Fruit fly (Drosophila melanogaster) whole organism, adult: ENCODE results near the gene CG43245.

Source experiments
- CG11617 ChIP-seq: fragments of 200-800 bp; sonication (Bioruptor generic); optimal IDR thresholded peaks from 2 replicates; lab custom pipeline; 2017; ENCODE audit warnings: mild to moderate bottlenecking, missing biosample characterization, missing genetic modification reagents, missing genetic modification characterization
- CG12768 ChIP-seq: fragments of 200-800 bp; sonication (Bioruptor generic); optimal IDR thresholded peaks from 2 replicates; lab custom pipeline; 2017; ENCODE audit warnings: missing biosample characterization, missing genetic modification characterization, mild to moderate bottlenecking, moderate library complexity, missing genetic modification reagents
- CG14711 ChIP-seq: fragments of 200-800 bp; sonication (Bioruptor generic); optimal IDR thresholded peaks from 2 replicates; lab custom pipeline; 2018; ENCODE audit warnings: missing biosample characterization, mild to moderate bottlenecking, missing genetic modification characterization, moderate library complexity
- CG1620 ChIP-seq: fragments of 200-800 bp; sonication (Bioruptor generic); optimal IDR thresholded peaks from 2 replicates; lab custom pipeline; 2016; ENCODE audit warnings: missing biosample characterization, missing genetic modification characterization
- CG33017 ChIP-seq: fragments of 200-800 bp; sonication (Bioruptor generic); optimal IDR thresholded peaks from 2 replicates; lab custom pipeline; 2018; ENCODE audit warnings: missing biosample characterization, mild to moderate bottlenecking, missing genetic modification characterization, moderate library complexity
- CG5204 ChIP-seq: fragments of 200-800 bp; sonication (Bioruptor generic); optimal IDR thresholded peaks from 2 replicates; lab custom pipeline; 2016; ENCODE audit warnings: missing biosample characterization, missing genetic modification characterization
- CG7045 ChIP-seq: fragments of 200-800 bp; sonication (Bioruptor generic); optimal IDR thresholded peaks from 2 replicates; lab custom pipeline; 2017; ENCODE audit warnings: missing biosample characterization, mild to moderate bottlenecking, missing genetic modification characterization
- CG7101 ChIP-seq: fragments of 200-800 bp; sonication (Bioruptor generic); optimal IDR thresholded peaks from 2 replicates; lab custom pipeline; 2018; ENCODE audit warnings: missing biosample characterization, mild to moderate bottlenecking, missing genetic modification characterization, moderate library complexity
- Clk ChIP-seq: fragments of 200-800 bp; sonication (Bioruptor generic); optimal IDR thresholded peaks from 2 replicates; lab custom pipeline; 2017; ENCODE audit warnings: missing biosample characterization, missing genetic modification characterization
- Crg-1 ChIP-seq: fragments of 200-800 bp; sonication (Bioruptor generic); optimal IDR thresholded peaks from 2 replicates; lab custom pipeline; 2016; ENCODE audit warnings: missing biosample characterization, missing genetic modification characterization
- Hr96 ChIP-seq: fragments of 200-800 bp; sonication (Bioruptor generic); optimal IDR thresholded peaks from 2 replicates; lab custom pipeline; 2016; ENCODE audit warnings: missing biosample characterization, missing genetic modification characterization
- Mnt ChIP-seq: fragments of 200-800 bp; sonication (Bioruptor generic); optimal IDR thresholded peaks from 2 replicates; lab custom pipeline; 2016; ENCODE audit warnings: missing biosample characterization, mild to moderate bottlenecking, missing genetic modification characterization
- bab1 ChIP-seq: fragments of 200-800 bp; sonication (Bioruptor generic); optimal IDR thresholded peaks from 3 replicates; lab custom pipeline; 2019; ENCODE audit warnings: missing biosample characterization, mild to moderate bottlenecking, missing genetic modification characterization, moderate library complexity
- cic ChIP-seq: fragments of 200-800 bp; sonication (Bioruptor generic); optimal IDR thresholded peaks from 2 replicates; lab custom pipeline; 2017; ENCODE audit warnings: missing biosample characterization, mild to moderate bottlenecking, missing genetic modification characterization, moderate library complexity
- cnc ChIP-seq, 2 experiments: fragments of >200 bp; optimal IDR thresholded peaks; 2 replicates each; lab custom pipeline; 2017
- kay ChIP-seq: fragments of 200-800 bp; sonication (Bioruptor generic); peaks from one replicate; lab custom pipeline; 2016; ENCODE audit warnings: missing biosample characterization, missing genetic modification characterization, borderline replicate concordance
- ovo ChIP-seq: fragments of 200-800 bp; sonication (Bioruptor generic); optimal IDR thresholded peaks from 2 replicates; lab custom pipeline; 2016; ENCODE audit warnings: missing biosample characterization, missing genetic modification characterization
- pad ChIP-seq: fragments of 200-800 bp; sonication (Bioruptor generic); optimal IDR thresholded peaks from 3 replicates; lab custom pipeline; 2017; ENCODE audit warnings: missing biosample characterization, missing genetic modification characterization, mild to moderate bottlenecking, moderate library complexity, missing genetic modification reagents
- tj ChIP-seq: fragments of 200-800 bp; sonication (Bioruptor generic); optimal IDR thresholded peaks from 3 replicates; lab custom pipeline; 2017; ENCODE audit warnings: missing biosample characterization, mild to moderate bottlenecking, missing genetic modification characterization, moderate library complexity
- toe ChIP-seq: fragments of 200-800 bp; sonication (Bioruptor generic); optimal IDR thresholded peaks from 2 replicates; lab custom pipeline; 2016; ENCODE audit warnings: missing biosample characterization, missing genetic modification characterization

Gene CG43245

DNA sequence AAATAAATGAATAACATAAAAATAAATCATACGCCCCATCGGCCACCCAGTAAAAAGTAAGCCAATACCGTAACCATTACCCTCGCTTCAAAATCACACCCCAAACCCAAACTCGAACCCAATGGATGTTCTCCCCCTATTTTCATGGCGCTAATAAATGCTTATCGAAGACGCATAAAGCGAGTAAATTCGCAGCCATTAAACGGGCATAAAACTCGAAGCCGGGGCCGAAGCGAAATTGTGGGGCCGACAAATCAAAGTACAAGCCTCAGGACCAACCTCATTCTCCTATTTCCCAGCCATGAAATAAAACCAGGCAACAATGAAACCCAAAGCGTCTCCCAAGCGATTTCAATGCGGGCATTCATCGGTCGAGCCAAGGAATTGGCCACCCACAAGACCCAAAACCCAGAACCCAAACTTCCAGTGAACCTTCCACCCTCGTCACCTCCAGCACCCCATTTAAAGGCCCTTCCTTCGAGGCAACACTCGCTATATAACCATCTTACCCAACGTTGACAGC is 43.3 kb downstream of the CG43245 start:
- no peak for TF ChIP-seq CG12768 (GFP tag; lab: Kevin White, UChicago)
- TF ChIP-seq tj (GFP tag; lab: Kevin White, UChicago) = no peak
- TF ChIP-seq cic (GFP tag; lab: Kevin White, UChicago) = no peak
- TF ChIP-seq toe = no peak
- no peak for TF ChIP-seq kay (GFP tag; lab: Kevin White, UChicago)
- TF ChIP-seq CG1620 (GFP tag; lab: Kevin White, UChicago) = no peak
- no peak for TF ChIP-seq Hr96 (GFP tag; lab: Kevin White, UChicago)
- no peak for TF ChIP-seq CG33017 (tag; lab: Kevin White, UChicago)
- TF ChIP-seq CG14711 = no peak
- no peak for TF ChIP-seq CG5204 (GFP tag; lab: Kevin White, UChicago)
- TF ChIP-seq bab1 (GFP tag; lab: Kevin White, UChicago) = no peak
- no peak for TF ChIP-seq CG7045 (GFP tag; lab: Kevin White, UChicago)
- TF ChIP-seq Crg-1 (GFP tag; lab: Kevin White, UChicago) = no peak
- no peak for TF ChIP-seq cnc (optimal IDR thresholded peaks at IDR 0.05; lab: Kevin White, UChicago)
- TF ChIP-seq ovo (GFP tag; lab: Kevin White, UChicago) = no peak
- no peak for TF ChIP-seq CG7101 (tag; lab: Kevin White, UChicago)
- TF ChIP-seq Mnt (GFP tag; lab: Kevin White, UChicago) = no peak
- no peak for TF ChIP-seq Clk (GFP tag; lab: Kevin White, UChicago)

DNA sequence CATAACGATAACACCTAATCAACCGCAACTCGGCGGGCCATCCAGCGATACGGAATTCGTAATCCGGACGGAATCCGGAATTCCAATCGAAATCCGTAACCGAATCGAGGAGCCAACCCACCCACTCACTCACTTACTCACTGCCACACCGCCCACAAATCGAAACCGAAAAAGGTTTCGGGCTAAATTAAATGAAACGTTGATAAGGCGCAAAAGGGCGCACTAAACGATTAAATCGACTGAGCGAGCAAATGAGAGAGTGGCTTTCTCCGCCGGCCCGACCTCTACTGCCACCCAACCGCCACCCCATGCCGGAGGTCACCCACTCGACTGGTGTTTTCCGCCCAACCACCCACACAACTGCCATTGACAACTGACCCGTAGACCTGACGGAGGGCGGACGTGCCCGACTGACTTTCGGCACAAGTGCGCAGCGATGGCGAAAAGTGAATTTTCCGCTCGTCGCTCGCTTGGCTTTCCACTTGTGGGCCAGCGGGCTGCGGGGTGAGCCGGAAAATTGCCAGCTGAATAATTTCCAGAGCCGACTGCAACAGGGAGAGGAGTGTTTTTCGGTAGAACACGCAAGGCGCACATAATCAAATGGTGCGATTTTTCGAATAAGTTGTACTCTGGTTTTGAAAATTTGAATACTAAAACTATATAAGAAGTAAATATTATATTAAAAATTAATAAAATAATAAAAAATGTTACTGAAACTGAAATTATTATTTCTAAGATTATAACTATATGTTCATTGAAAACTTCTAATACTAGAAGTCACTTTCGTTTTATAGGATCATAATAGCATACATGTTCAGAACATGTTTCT is 45.2 kb downstream of the CG43245 start:
- TF ChIP-seq CG11617 (GFP tag; lab: Kevin White, UChicago) (no peak), bab1 (GFP tag; lab: Kevin White, UChicago) (no peak)

DNA sequence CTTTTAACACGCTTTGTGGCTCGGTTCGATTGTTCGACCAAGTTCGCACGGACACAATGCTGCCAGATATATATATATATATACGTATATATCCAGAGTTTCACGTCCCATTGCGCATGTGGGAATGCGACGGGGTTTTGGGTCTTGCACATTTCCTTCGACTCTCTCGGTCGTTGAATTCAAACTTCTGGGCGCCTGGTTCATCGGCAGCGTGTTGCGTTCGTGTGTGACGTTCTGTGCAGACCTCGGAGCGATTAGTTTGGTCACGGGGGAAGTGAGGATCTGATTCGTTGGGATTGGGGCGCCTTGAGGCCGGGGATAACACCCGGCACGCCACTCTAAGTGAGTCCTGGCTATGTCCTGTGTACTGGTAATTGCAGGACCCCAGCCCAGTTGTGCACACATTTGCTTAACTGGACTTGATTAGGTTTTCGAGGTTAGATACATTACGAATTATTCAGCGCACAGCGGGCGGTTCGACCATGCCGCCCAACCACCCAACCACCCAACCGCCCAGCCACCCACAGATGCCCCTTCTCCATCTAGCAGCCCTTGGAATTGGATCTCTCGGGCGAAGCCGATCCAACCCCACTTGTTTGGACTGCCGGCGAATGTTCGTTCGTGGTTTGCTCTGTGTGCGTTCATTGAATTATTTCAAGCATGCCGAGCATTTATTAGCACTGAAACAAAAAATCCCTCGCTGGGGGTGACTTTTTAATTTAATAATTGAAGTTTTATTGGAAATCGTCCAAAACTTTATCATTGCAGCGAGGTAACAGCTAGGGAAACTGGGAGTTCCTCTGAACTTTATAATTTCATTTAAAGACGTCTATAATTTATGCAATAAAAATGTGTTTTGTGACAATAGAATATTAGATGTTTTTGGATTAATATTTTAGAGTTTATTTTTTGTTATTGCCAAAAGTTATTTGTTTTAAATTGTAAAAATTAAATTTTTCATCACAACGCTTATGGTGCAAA is 46.2 kb downstream of the CG43245 start:
- no peak for TF ChIP-seq Clk (GFP tag; lab: Kevin White, UChicago)
- TF ChIP-seq pad = no peak
- TF ChIP-seq CG7045 (GFP tag; lab: Kevin White, UChicago) = no peak
- no peak for TF ChIP-seq cic (GFP tag; lab: Kevin White, UChicago)
- no peak for TF ChIP-seq bab1 (GFP tag; lab: Kevin White, UChicago)
- no peak for TF ChIP-seq CG33017 (tag; lab: Kevin White, UChicago)
- TF ChIP-seq toe = no peak
- no peak for TF ChIP-seq tj (GFP tag; lab: Kevin White, UChicago)
- no peak for TF ChIP-seq CG14711
- no peak for TF ChIP-seq CG1620 (GFP tag; lab: Kevin White, UChicago)
- no peak for TF ChIP-seq Mnt (GFP tag; lab: Kevin White, UChicago)
- no peak for TF ChIP-seq CG12768 (GFP tag; lab: Kevin White, UChicago)
- no peak for TF ChIP-seq kay (GFP tag; lab: Kevin White, UChicago)
- no peak for TF ChIP-seq ovo (GFP tag; lab: Kevin White, UChicago)
- TF ChIP-seq CG11617 (GFP tag; lab: Kevin White, UChicago) = no peak
- no peak for TF ChIP-seq Hr96 (GFP tag; lab: Kevin White, UChicago)
- no peak for TF ChIP-seq Crg-1 (GFP tag; lab: Kevin White, UChicago)

DNA sequence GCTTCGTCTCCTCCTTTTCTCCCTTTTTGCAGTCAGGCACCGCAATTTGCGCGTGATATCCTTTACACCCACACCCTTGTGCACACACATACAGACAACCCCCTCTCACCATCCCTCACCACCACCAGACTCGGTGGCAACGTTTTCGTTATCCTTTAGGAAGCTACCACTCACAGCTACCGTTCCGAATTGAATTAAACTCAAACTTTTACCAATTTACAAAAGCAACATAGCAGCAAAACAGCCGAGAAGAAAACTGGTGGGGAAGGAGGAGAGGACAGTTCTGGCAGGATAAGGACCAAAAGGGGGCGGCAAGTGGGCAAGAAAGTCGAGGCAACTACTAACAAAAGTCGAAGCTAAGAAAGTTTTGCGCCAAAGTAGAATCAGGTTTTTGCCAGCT is 49.7 kb downstream of the CG43245 start:
- TF ChIP-seq CG11617 (GFP tag; lab: Kevin White, UChicago) = no peak
- TF ChIP-seq tj (GFP tag; lab: Kevin White, UChicago) = no peak
- no peak for TF ChIP-seq Hr96 (GFP tag; lab: Kevin White, UChicago)
- TF ChIP-seq cic (GFP tag; lab: Kevin White, UChicago) = no peak
- TF ChIP-seq bab1 (GFP tag; lab: Kevin White, UChicago) = no peak
- TF ChIP-seq Mnt (GFP tag; lab: Kevin White, UChicago) = no peak
- no peak for TF ChIP-seq toe
- no peak for TF ChIP-seq CG7101 (tag; lab: Kevin White, UChicago)
- no peak for TF ChIP-seq CG12768 (GFP tag; lab: Kevin White, UChicago)
- no peak for TF ChIP-seq CG33017 (tag; lab: Kevin White, UChicago)
- TF ChIP-seq Clk (GFP tag; lab: Kevin White, UChicago) = no peak
- no peak for TF ChIP-seq CG5204 (GFP tag; lab: Kevin White, UChicago)
- TF ChIP-seq cnc (optimal IDR thresholded peaks at IDR 0.05; lab: Kevin White, UChicago) = no peak
- no peak for TF ChIP-seq kay (GFP tag; lab: Kevin White, UChicago)
- TF ChIP-seq CG7045 (GFP tag; lab: Kevin White, UChicago) = no peak
- no peak for TF ChIP-seq pad
- TF ChIP-seq CG1620 (GFP tag; lab: Kevin White, UChicago) = no peak
- no peak for TF ChIP-seq ovo (GFP tag; lab: Kevin White, UChicago)
- no peak for TF ChIP-seq CG14711
